Fruit fly (Drosophila melanogaster) whole organism, embryonic: Measurements from ENCODE around the gene CG16717.

ENCODE experiments used
- ATbp ChIP-seq: fragments of 200-800 bp; sonication (Bioruptor generic); optimal IDR thresholded peaks from 2 replicates; lab custom pipeline; 2017; ENCODE audit warnings: missing biosample characterization, mild to moderate bottlenecking, missing genetic modification characterization, missing genetic modification reagents
- CG11247 ChIP-seq: fragments of 200-800 bp; sonication (Bioruptor generic); IDR thresholded peaks from 2 replicates; pipeline ENCODE4 v1.3.6; 2022; ENCODE audit warnings: missing biosample characterization, missing genetic modification characterization
- CG11456 ChIP-seq: fragments of 200-800 bp; sonication (Bioruptor generic); IDR thresholded peaks from 3 replicates; pipeline ENCODE4 v1.3.6; 2022; ENCODE audit warnings: missing biosample characterization, missing genetic modification characterization
- CG1233 ChIP-seq: fragments of 200-800 bp; sonication (Bioruptor generic); optimal IDR thresholded peaks from 4 replicates; lab custom pipeline; 2018; ENCODE audit warnings: missing biosample characterization, mild to moderate bottlenecking, missing genetic modification characterization
- CG13624 ChIP-seq: fragments of 200-800 bp; sonication (Bioruptor generic); optimal IDR thresholded peaks from 2 replicates; lab custom pipeline; 2016; ENCODE audit warnings: missing biosample characterization, missing genetic modification characterization
- CG15514 ChIP-seq: fragments of 200-800 bp; sonication (Bioruptor generic); optimal IDR thresholded peaks from 3 replicates; lab custom pipeline; 2017; ENCODE audit warnings: missing biosample characterization, missing genetic modification characterization, mild to moderate bottlenecking, moderate library complexity, missing genetic modification reagents
- CG17359 ChIP-seq: fragments of 200-800 bp; sonication (Bioruptor generic); optimal IDR thresholded peaks from 3 replicates; lab custom pipeline; 2018; ENCODE audit warnings: missing biosample characterization, mild to moderate bottlenecking, missing genetic modification characterization, moderate library complexity
- CG17612 ChIP-seq: fragments of 200-800 bp; sonication (Bioruptor generic); IDR thresholded peaks from 2 replicates; pipeline ENCODE4 v1.3.6; 2022; ENCODE audit warnings: missing biosample characterization, missing genetic modification characterization
- CG2199 ChIP-seq: fragments of 200-800 bp; sonication (Bioruptor generic); IDR thresholded peaks from 3 replicates; pipeline ENCODE4 v1.3.6; 2022; ENCODE audit warnings: missing biosample characterization, missing genetic modification characterization
- CG2712 ChIP-seq: fragments of 200-800 bp; optimal IDR thresholded peaks from 3 replicates; lab custom pipeline; 2019; ENCODE audit warnings: missing biosample characterization, mild to moderate bottlenecking, missing genetic modification characterization, moderate library complexity
- CG3065 ChIP-seq: fragments of 200-800 bp; sonication (Bioruptor generic); optimal IDR thresholded peaks from 2 replicates; lab custom pipeline; 2016; ENCODE audit warnings: missing biosample characterization, missing genetic modification characterization
- CG32767 ChIP-seq: fragments of 200-800 bp; sonication (Bioruptor generic); IDR thresholded peaks from 2 replicates; pipeline ENCODE4 v1.3.6; 2022; ENCODE audit warnings: missing biosample characterization, missing genetic modification characterization
- CG3407 ChIP-seq: fragments of 200-800 bp; sonication (Bioruptor generic); optimal IDR thresholded peaks from 2 replicates; lab custom pipeline; 2018; ENCODE audit warnings: missing biosample characterization, mild to moderate bottlenecking, missing genetic modification characterization
- CG34224 ChIP-seq: fragments of 200-800 bp; sonication (Bioruptor generic); IDR thresholded peaks from 3 replicates; pipeline ENCODE4 v1.3.6; 2022; ENCODE audit warnings: missing biosample characterization, missing genetic modification characterization; ENCODE audit not compliant: partially characterized antibody
- CG3838 ChIP-seq: fragments of 200-800 bp; sonication (Bioruptor generic); optimal IDR thresholded peaks from 3 replicates; lab custom pipeline; 2016; ENCODE audit warnings: missing biosample characterization, missing genetic modification characterization
- CG4404 ChIP-seq: fragments of 200-800 bp; sonication (Bioruptor generic); IDR thresholded peaks from 2 replicates; pipeline ENCODE4 v1.3.6; 2022; ENCODE audit warnings: missing biosample characterization, missing genetic modification characterization
- CG4617 ChIP-seq: fragments of 200-800 bp; sonication (Bioruptor generic); optimal IDR thresholded peaks from 3 replicates; lab custom pipeline; 2016; ENCODE audit warnings: missing biosample characterization, missing genetic modification characterization, borderline replicate concordance
- CG7786 ChIP-seq: fragments of 200-800 bp; sonication (Bioruptor generic); optimal IDR thresholded peaks from 2 replicates; lab custom pipeline; 2016; ENCODE audit warnings: missing biosample characterization, missing genetic modification characterization
- CG8290 ChIP-seq, 3 experiments: fragments of 200-800 bp; sonication (Bioruptor generic); optimal IDR thresholded peaks; 2 replicates each; lab custom pipeline; 2016 to 2019; ENCODE audit warnings: missing biosample characterization in 3 of 3, missing genetic modification characterization in 3 of 3, mild to moderate bottlenecking in 2 of 3, moderate library complexity in 1 of 3
- CG8359 ChIP-seq: fragments of 200-800 bp; sonication (Bioruptor generic); optimal IDR thresholded peaks from 2 replicates; lab custom pipeline; 2017; ENCODE audit warnings: missing biosample characterization, mild to moderate bottlenecking, missing genetic modification characterization, borderline replicate concordance
- CG8388 ChIP-seq: fragments of 200-800 bp; sonication (Bioruptor generic); optimal IDR thresholded peaks from 2 replicates; lab custom pipeline; 2019; ENCODE audit warnings: missing biosample characterization, mild to moderate bottlenecking, missing genetic modification characterization, moderate library complexity
- CG9215 ChIP-seq: fragments of 200-800 bp; sonication (Bioruptor generic); IDR thresholded peaks from 2 replicates; pipeline ENCODE4 v1.3.6; 2022; ENCODE audit warnings: missing biosample characterization, missing genetic modification characterization
- CG9817 ChIP-seq: fragments of 200-800 bp; sonication (Bioruptor generic); optimal IDR thresholded peaks from 2 replicates; lab custom pipeline; 2018; ENCODE audit warnings: missing biosample characterization, mild to moderate bottlenecking, missing genetic modification characterization, moderate library complexity
- CHES-1-like ChIP-seq: fragments of 200-800 bp; sonication (Bioruptor generic); optimal IDR thresholded peaks from 2 replicates; lab custom pipeline; 2016; ENCODE audit warnings: missing biosample characterization, missing genetic modification characterization
- Fer1 ChIP-seq: fragments of 200-800 bp; sonication (Bioruptor generic); optimal IDR thresholded peaks from 2 replicates; lab custom pipeline; 2017; ENCODE audit warnings: missing biosample characterization, mild to moderate bottlenecking, missing genetic modification characterization
- Fer2 ChIP-seq: fragments of 200-800 bp; sonication (Bioruptor generic); optimal IDR thresholded peaks from 2 replicates; lab custom pipeline; 2018; ENCODE audit warnings: missing biosample characterization, mild to moderate bottlenecking, missing genetic modification characterization, moderate library complexity
- Hey ChIP-seq: fragments of 200-800 bp; sonication (Bioruptor generic); optimal IDR thresholded peaks from 3 replicates; lab custom pipeline; 2018; ENCODE audit warnings: missing biosample characterization, mild to moderate bottlenecking, missing genetic modification characterization
- Kr ChIP-seq: fragments of 200-800 bp; sonication (Bioruptor generic); optimal IDR thresholded peaks from 2 replicates; lab custom pipeline; 2017; ENCODE audit warnings: missing biosample characterization, mild to moderate bottlenecking, missing genetic modification characterization
- Pdp1 ChIP-seq, 2 experiments: fragments of 200-800 bp; sonication (Bioruptor generic); optimal IDR thresholded peaks; 3 replicates each; lab custom pipeline; 2016; ENCODE audit warnings: missing biosample characterization in 2 of 2, missing genetic modification characterization in 2 of 2, mild to moderate bottlenecking in 1 of 2, moderate library complexity in 1 of 2
- Side ChIP-seq: fragments of 200-800 bp; sonication (Bioruptor generic); optimal IDR thresholded peaks from 2 replicates; lab custom pipeline; 2016; ENCODE audit warnings: missing biosample characterization, missing genetic modification characterization
- bab2 ChIP-seq: fragments of 200-800 bp; sonication (Bioruptor generic); optimal IDR thresholded peaks from 2 replicates; lab custom pipeline; 2016; ENCODE audit warnings: missing biosample characterization, missing genetic modification characterization
- chif ChIP-seq, 2 experiments: fragments of 200-800 bp; sonication (Bioruptor generic); optimal IDR thresholded peaks; 3 replicates each; lab custom pipeline; 2016; ENCODE audit warnings: missing biosample characterization in 2 of 2, missing genetic modification characterization in 2 of 2
- corto ChIP-seq: fragments of 200-800 bp; sonication (Bioruptor generic); optimal IDR thresholded peaks from 2 replicates; lab custom pipeline; 2016; ENCODE audit warnings: missing biosample characterization, mild to moderate bottlenecking, missing genetic modification characterization, moderate library complexity
- crp ChIP-seq, 2 experiments: fragments of 200-800 bp; sonication (Bioruptor generic); optimal IDR thresholded peaks; 2 replicates in 1 of 2; 3 replicates in 1 of 2; lab custom pipeline; 2017; ENCODE audit warnings: missing biosample characterization in 2 of 2, missing genetic modification characterization in 2 of 2, mild to moderate bottlenecking in 1 of 2, moderate library complexity in 1 of 2
- fd3F ChIP-seq: fragments of 200-800 bp; sonication (Bioruptor generic); optimal IDR thresholded peaks from 2 replicates; lab custom pipeline; 2018; ENCODE audit warnings: missing biosample characterization, mild to moderate bottlenecking, missing genetic modification characterization, moderate library complexity
- fd96Cb ChIP-seq: fragments of 200-800 bp; sonication (Bioruptor generic); optimal IDR thresholded peaks from 2 replicates; lab custom pipeline; 2018; ENCODE audit warnings: missing biosample characterization, mild to moderate bottlenecking, missing genetic modification characterization, moderate library complexity
- gro ChIP-seq: fragments of 200-800 bp; sonication (Bioruptor generic); optimal IDR thresholded peaks from 2 replicates; lab custom pipeline; 2016; ENCODE audit warnings: missing biosample characterization, missing genetic modification characterization
- ind ChIP-seq: fragments of 200-800 bp; sonication (Bioruptor generic); optimal IDR thresholded peaks from 3 replicates; lab custom pipeline; 2016; ENCODE audit warnings: missing biosample characterization, missing genetic modification characterization
- jing ChIP-seq: fragments of 200-800 bp; sonication (Bioruptor generic); optimal IDR thresholded peaks from 2 replicates; lab custom pipeline; 2018; ENCODE audit warnings: missing biosample characterization, mild to moderate bottlenecking, missing genetic modification characterization
- peb ChIP-seq: fragments of 200-800 bp; sonication (Bioruptor generic); IDR thresholded peaks from 2 replicates; pipeline ENCODE4 v1.3.6; 2022; ENCODE audit warnings: missing biosample characterization, missing genetic modification characterization
- pita ChIP-seq: fragments of 200-800 bp; sonication (Bioruptor generic); optimal IDR thresholded peaks from 2 replicates; lab custom pipeline; 2017; ENCODE audit warnings: missing biosample characterization, mild to moderate bottlenecking, missing genetic modification characterization
- pros ChIP-seq: fragments of 200-800 bp; sonication (Bioruptor generic); optimal IDR thresholded peaks from 3 replicates; lab custom pipeline; 2019; ENCODE audit warnings: missing biosample characterization, mild to moderate bottlenecking, missing genetic modification characterization, moderate library complexity
- sc ChIP-seq, 3 experiments: fragments of >200 bp in 2 of 3; fragments of 200-800 bp in 1 of 3; sonication (Bioruptor generic) in 1 of 3; optimal IDR thresholded peaks; 2 replicates in 2 of 3; 3 replicates in 1 of 3; lab custom pipeline; 2017; ENCODE audit warnings: mild to moderate bottlenecking in 1 of 3, missing biosample characterization in 1 of 3, missing genetic modification characterization in 1 of 3, missing genetic modification reagents in 1 of 3
- shn ChIP-seq: fragments of 200-800 bp; sonication (Bioruptor generic); optimal IDR thresholded peaks from 3 replicates; lab custom pipeline; 2016; ENCODE audit warnings: missing biosample characterization, missing genetic modification characterization
- tin ChIP-seq: fragments of 200-800 bp; sonication (Bioruptor generic); optimal IDR thresholded peaks from 3 replicates; lab custom pipeline; 2016; ENCODE audit warnings: missing biosample characterization, missing genetic modification characterization
- tll ChIP-seq, 2 experiments: fragments of 200-800 bp in 1 of 2; fragments of >200 bp in 1 of 2; sonication (Bioruptor generic) in 1 of 2; optimal IDR thresholded peaks; 2 replicates each; lab custom pipeline; 2017 to 2019; ENCODE audit warnings: missing biosample characterization in 2 of 2, missing genetic modification characterization in 2 of 2, mild to moderate bottlenecking in 1 of 2, moderate library complexity in 1 of 2
- yki ChIP-seq: fragments of >200 bp; optimal IDR thresholded peaks from 3 replicates; lab custom pipeline; 2018
- zen ChIP-seq: fragments of 200-800 bp; sonication (Bioruptor generic); optimal IDR thresholded peaks from 3 replicates; lab custom pipeline; 2018; ENCODE audit warnings: missing biosample characterization, mild to moderate bottlenecking, missing genetic modification characterization, moderate library complexity
- zfh1 ChIP-seq: fragments of 200-800 bp; sonication (Bioruptor generic); IDR thresholded peaks from 3 replicates; pipeline ENCODE4 v1.3.6; 2022; ENCODE audit warnings: missing biosample characterization, missing genetic modification characterization

The CG16717 gene

DNA sequence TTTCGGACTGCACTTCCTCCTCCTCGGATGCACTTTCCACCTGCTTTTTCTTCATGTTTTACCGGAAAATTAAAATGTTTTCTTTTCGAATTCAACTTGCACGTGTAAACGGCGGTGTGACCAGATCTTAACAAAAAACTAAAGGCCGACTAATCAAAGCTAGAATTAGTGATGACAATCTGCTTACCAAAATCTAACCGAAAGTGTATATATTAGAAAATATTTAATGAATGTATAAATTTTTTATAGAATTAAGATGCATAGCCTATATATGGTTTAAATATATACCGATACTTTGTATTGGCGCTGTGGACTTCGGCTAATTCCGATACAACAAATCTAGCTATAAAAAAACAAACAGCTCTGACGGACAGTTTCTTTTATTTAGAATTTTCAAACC lies 39.9 kb downstream of the CG16717 start, which contains the start of the genes CG18178 and CG14174 (continued):
- peak; percentile 25 for TF ChIP-seq CHES-1-like (GFP tag; lab: Kevin White, UChicago)
- peak; percentile 61; the same call in 1 of the 2 replicates for TF ChIP-seq CG11247 (GFP tag; lab: Robert Waterston, UW)
- peak; percentile 11 for TF ChIP-seq jing (GFP tag; lab: Kevin White, UChicago)
- peak; percentile 36 for TF ChIP-seq CG9215 (GFP tag; lab: Robert Waterston, UW)
- TF ChIP-seq Fer1 (GFP tag; lab: Kevin White, UChicago) = peak; percentile 78
- no peak for TF ChIP-seq CG13624 (GFP tag; lab: Kevin White, UChicago)
- TF ChIP-seq Fer2 = peak; percentile 63
- no peak for TF ChIP-seq CG7786 (GFP tag; lab: Kevin White, UChicago)
- TF ChIP-seq CG8359 (GFP tag; lab: Kevin White, UChicago) = no peak
- TF ChIP-seq yki (lab: Kevin White, UChicago) = no peak
- peak; percentile 62 for TF ChIP-seq CG4404 (GFP tag; lab: Robert Waterston, UW)
- 0 out of 2 replicates have a peak, but pooled peaks have one; percentile 60 for TF ChIP-seq CG32767 (GFP tag; lab: Robert Waterston, UW)
- peak; percentile 53 for TF ChIP-seq CG17359 (tag; lab: Kevin White, UChicago)
- no peak for TF ChIP-seq crp (GFP tag; optimal IDR thresholded peaks at IDR 0.05; lab: Kevin White, UChicago)
- no peak for TF ChIP-seq gro
- TF ChIP-seq CG3838 (GFP tag; lab: Kevin White, UChicago) = no peak
- no peak for TF ChIP-seq sc (optimal IDR thresholded peaks at IDR 0.05; lab: Kevin White, UChicago)
- TF ChIP-seq sc (GFP tag; optimal IDR thresholded peaks at IDR 0.05; lab: Kevin White, UChicago) = peak; percentile 35
- TF ChIP-seq CG4617 (GFP tag; lab: Kevin White, UChicago) = peak; percentile 69
- TF ChIP-seq chif (GFP tag; optimal IDR thresholded peaks at IDR 0.05; lab: Kevin White, UChicago) = no peak
- no peak for TF ChIP-seq corto (GFP tag; lab: Kevin White, UChicago)
- TF ChIP-seq Kr (GFP tag; lab: Kevin White, UChicago) = no peak
- no peak for TF ChIP-seq CG2199 (GFP tag; lab: Robert Waterston, UW)
- TF ChIP-seq CG34224 = no peak
- peak; percentile 20 for TF ChIP-seq CG1233 (GFP tag; lab: Kevin White, UChicago)
- no peak for TF ChIP-seq Side (GFP tag; lab: Kevin White, UChicago)
- no peak for TF ChIP-seq CG11456 (GFP tag; lab: Robert Waterston, UW)
- no peak for TF ChIP-seq peb (GFP tag; lab: Robert Waterston, UW)
- TF ChIP-seq CG2712 (tag; lab: Kevin White, UChicago) = peak; percentile 85
- peak; percentile 70 for TF ChIP-seq zfh1 (GFP tag; lab: Robert Waterston, UW)
- TF ChIP-seq tll (GFP tag; optimal IDR thresholded peaks at IDR 0.05; lab: Kevin White, UChicago) = no peak
- no peak for TF ChIP-seq shn
- peak; percentile 63 for TF ChIP-seq fd96Cb (tag; lab: Kevin White, UChicago)
- TF ChIP-seq CG3407 (GFP tag; lab: Kevin White, UChicago) = no peak
- peak; percentile 80 for TF ChIP-seq ind
- TF ChIP-seq CG3065 = peak; percentile 20
- TF ChIP-seq zen (tag; lab: Kevin White, UChicago) = peak; percentile 73
- TF ChIP-seq pros (GFP tag; lab: Kevin White, UChicago) = no peak
- peak; percentile 25 for TF ChIP-seq ATbp (GFP tag; lab: Kevin White, UChicago)
- TF ChIP-seq CG17612 (GFP tag; lab: Robert Waterston, UW) = no peak
- TF ChIP-seq CG9817 (tag; lab: Kevin White, UChicago) = peak; percentile 70
- TF ChIP-seq CG8290 (GFP tag; optimal IDR thresholded peaks at IDR 0.05; lab: Kevin White, UChicago) = peak; percentile 65
- TF ChIP-seq CG8290 (tag; optimal IDR thresholded peaks at IDR 0.05; lab: Kevin White, UChicago) = no peak
- TF ChIP-seq CG15514 = peak; percentile 79
- no peak for TF ChIP-seq pita (GFP tag; lab: Kevin White, UChicago)
- no peak for TF ChIP-seq bab2 (GFP tag; lab: Kevin White, UChicago)
- TF ChIP-seq Pdp1 (GFP tag; optimal IDR thresholded peaks at IDR 0.05; lab: Kevin White, UChicago) = no peak
- TF ChIP-seq tin (GFP tag; lab: Kevin White, UChicago) = peak; percentile 72
- peak; percentile 62 for TF ChIP-seq fd3F
- no peak for TF ChIP-seq Hey
- TF ChIP-seq CG8388 (GFP tag; lab: Kevin White, UChicago) = peak; percentile 45
- TF ChIP-seq, all 482 proteins: peak for 239
